Fruit fly (Drosophila melanogaster) S2 (cell line): ENCODE measurements around the gene CG33630.

Source experiments
- CG8478 ChIP-seq: fragments of >200 bp; optimal IDR thresholded peaks from 2 replicates; lab custom pipeline; 2018
- CTCF ChIP-seq, 2 experiments: fragments of >200 bp; optimal IDR thresholded peaks; 2 replicates each; lab custom pipeline; 2018

DNA sequence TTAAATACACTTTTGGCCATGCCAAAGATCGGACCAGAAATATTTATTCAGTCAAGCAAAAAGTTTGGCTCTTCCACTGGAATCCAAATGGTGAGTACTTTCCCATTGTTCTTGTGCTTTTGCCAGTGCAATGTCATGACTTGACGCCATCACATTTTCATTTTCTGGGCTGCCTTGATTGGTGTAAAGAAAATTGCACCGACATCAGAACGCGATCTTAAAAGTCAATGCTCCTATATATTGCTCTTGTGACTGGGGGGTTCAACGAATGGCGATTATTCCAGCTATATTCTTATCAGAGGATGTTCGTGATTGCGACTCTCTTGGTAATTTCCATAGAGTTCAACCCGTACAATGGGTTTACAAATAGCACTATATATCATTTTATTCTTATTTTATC lies 21.9 kb upstream of the CG33630 start:
- TF ChIP-seq CG8478 (lab: Kevin White, UChicago) (no peak), CTCF (optimal IDR thresholded peaks at IDR 0.05; lab: Kevin White, UChicago) (no peak)
